Worm (Caenorhabditis elegans) whole organism, mixed stage, embryonic: Measurements from ENCODE around the gene Y111B2A.21.

Source experiments
- blmp-1 ChIP-seq: fragments of 150-350 bp; optimal IDR thresholded peaks from 2 replicates; lab custom pipeline; 2014; ENCODE audit warnings: missing biosample characterization, missing genetic modification characterization
- elt-3 ChIP-seq: fragments of 150-350 bp; optimal IDR thresholded peaks from 2 replicates; lab custom pipeline; 2014; ENCODE audit warnings: missing biosample characterization, missing genetic modification characterization
- flh-1 ChIP-seq: fragments of 200-800 bp; sonication (Bioruptor generic); optimal IDR thresholded peaks from 2 replicates; lab custom pipeline; 2018; ENCODE audit warnings: mild to moderate bottlenecking, missing genetic modification characterization, moderate library complexity, missing compliant biosample characterization
- lin-13 ChIP-seq: fragments of 150-350 bp; optimal IDR thresholded peaks from 2 replicates; lab custom pipeline; 2014; ENCODE audit warnings: missing biosample characterization, missing genetic modification characterization
- mab-5 ChIP-seq: fragments of 150-350 bp; optimal IDR thresholded peaks from 2 replicates; lab custom pipeline; 2014; ENCODE audit warnings: missing biosample characterization, missing genetic modification characterization
- mep-1 ChIP-seq: fragments of 150-350 bp; optimal IDR thresholded peaks from 2 replicates; lab custom pipeline; 2017; ENCODE audit warnings: missing biosample characterization, missing genetic modification reagents, missing genetic modification characterization, inconsistent platforms
- nhr-237 ChIP-seq: fragments of 150-350 bp; optimal IDR thresholded peaks from 2 replicates; lab custom pipeline; 2014; ENCODE audit warnings: missing biosample characterization, missing genetic modification characterization
- sptf-1 ChIP-seq: sonication (generic microtip); optimal IDR thresholded peaks from 2 replicates; lab custom pipeline; 2017; ENCODE audit warnings: mild to moderate bottlenecking, missing genetic modification characterization, moderate library complexity, missing compliant biosample characterization

DNA sequence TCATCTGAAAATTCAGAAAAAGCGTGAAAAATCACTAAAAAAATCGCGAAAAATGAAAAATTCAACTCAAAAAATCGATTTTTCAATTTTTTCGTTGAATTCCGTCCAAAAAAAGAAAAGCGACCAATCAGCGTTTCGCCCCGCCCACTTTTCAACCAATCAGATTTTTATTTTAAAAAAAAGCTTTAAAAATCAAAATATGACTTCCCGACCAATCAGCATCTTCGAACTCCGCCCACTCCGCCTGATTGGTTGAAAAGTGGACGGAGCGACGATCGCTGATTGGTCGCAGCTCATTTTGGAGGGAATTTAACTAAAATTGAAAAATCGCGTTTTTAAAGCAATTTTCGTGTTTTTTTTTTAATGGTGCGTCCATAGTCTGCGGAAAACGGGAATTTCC is 43.8 kb upstream of the Y111B2A.21 start:
- TF ChIP-seq elt-3 (tag; lab: Kevin White, UChicago), result no peak
- no peak for TF ChIP-seq sptf-1
- TF ChIP-seq flh-1, result no peak
- no peak for TF ChIP-seq nhr-237
- no peak for TF ChIP-seq mep-1 (tag; lab: Kevin White, UChicago)
- no peak for TF ChIP-seq mab-5 (tag; lab: Kevin White, UChicago)
- no peak for TF ChIP-seq lin-13 (tag; lab: Kevin White, UChicago)
- TF ChIP-seq blmp-1, result no peak
